Fruit fly (Drosophila melanogaster): ENCODE measurements around the gene CG1792.

DNA sequence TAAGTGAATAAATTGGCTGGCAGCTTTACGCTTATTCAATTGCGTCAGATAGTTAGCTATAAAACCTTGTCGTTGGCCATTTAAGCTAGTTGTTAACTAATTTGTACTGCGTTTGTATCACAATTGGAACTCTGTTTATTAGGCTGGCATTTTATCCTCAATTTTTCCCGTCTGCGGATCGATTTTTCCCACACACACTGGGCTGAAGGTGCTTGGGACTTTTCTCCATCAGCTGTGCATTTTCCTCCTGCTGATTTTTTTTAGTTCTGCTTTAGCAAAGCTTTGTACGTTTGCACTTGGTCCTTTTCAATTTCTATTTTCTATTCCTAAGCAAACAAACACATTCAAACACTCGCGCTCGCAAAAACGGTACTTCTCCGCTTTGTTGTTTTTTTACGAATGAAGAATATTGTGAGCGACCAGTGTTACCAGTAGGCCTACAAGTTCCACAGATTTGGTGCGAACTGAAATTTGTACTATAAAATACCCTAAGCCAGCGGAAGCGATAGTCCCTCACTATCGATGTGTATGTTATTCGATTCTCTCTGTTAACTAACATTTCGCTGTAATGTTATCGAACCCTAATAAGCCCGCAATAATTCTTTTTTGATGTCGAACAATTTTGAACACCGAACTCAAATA, 6.6 kb upstream of the CG1792 start:
- TF ChIP-seq usp (GFP tag; optimal IDR thresholded peaks at IDR 0.05), result no peak
- TF ChIP-seq EcR (GFP tag; optimal IDR thresholded peaks at IDR 0.05), result no peak
- no peak for TF ChIP-seq psq (optimal IDR thresholded peaks at IDR 0.05)

Measured in whole organism.